Worm (Caenorhabditis elegans): ENCODE data around the gene F49F1.15.

DNA sequence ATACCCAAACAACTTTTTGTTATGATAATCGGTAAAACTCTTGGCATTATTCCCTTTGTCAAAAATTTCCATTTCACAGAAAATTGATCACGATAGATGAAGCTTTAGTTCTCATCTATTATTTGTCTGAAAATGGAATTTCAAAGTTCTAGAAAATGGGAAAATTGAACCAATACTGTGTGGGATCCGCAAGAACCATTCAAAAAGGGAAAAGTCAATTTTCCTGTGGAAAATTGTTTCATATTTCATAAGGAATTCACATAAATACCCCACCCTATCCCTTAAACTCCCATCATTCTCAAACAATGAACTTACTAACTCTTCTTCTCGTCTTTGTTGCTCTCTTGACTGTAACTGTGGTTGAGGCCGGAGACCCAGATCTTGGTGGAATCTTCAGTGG is 33.6 kb downstream of the F49F1.15 start, which contains the start of the genes C35B1.9 and C35B1.3:
- TF ChIP-seq unc-39 (tag; optimal IDR thresholded peaks at IDR 0.05), result no peak
- no peak for TF ChIP-seq mdl-1 (tag; optimal IDR thresholded peaks at IDR 0.05)
- TF ChIP-seq dmd-4 (tag; optimal IDR thresholded peaks at IDR 0.05), result no peak

Measured in whole organism, L2 larva.